Fruit fly (Drosophila melanogaster) whole organism: ENCODE data around the gene CG15882.

ENCODE experiments used
- CG8478 ChIP-seq: fragments of >200 bp; optimal IDR thresholded peaks from 2 replicates; lab custom pipeline; 2018; ENCODE audit warnings: inconsistent platforms
- Dll ChIP-seq: fragments of >200 bp; optimal IDR thresholded peaks from 2 replicates; lab custom pipeline; 2017
- pan ChIP-seq: fragments of >200 bp; optimal IDR thresholded peaks from 2 replicates; lab custom pipeline; 2017
- psq ChIP-seq: fragments of >200 bp; optimal IDR thresholded peaks from 2 replicates; lab custom pipeline; 2017

DNA sequence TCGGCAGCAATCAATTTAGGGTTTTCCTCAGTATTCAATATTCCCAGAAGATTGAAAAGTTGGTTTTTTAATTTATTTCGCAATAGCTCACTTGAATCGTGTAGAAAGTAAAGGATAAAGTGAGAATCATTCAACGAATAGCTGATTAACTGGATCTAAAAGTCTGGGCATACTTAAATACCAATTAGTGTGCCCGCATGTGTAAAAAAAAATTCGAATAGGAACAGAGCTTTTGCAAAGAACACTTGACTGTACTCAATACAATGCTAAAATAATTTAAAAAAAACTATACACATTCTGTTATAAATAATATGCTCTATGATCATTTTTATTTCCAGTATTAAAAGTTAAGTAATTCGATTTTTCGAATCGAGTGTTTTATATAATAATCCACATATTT, at the start of gene CG15882:
- no peak for TF ChIP-seq CG8478
- no peak for TF ChIP-seq pan
- no peak for TF ChIP-seq Dll
- TF ChIP-seq psq (lab: Kevin White, UChicago): no peak
